Worm (Caenorhabditis elegans) whole organism, L3 larva: ENCODE results near the gene cox-6C.

ENCODE experiments used
- fos-1 ChIP-seq: fragments of 150-350 bp; optimal IDR thresholded peaks from 2 replicates; lab custom pipeline; 2014; ENCODE audit warnings: missing biosample characterization, missing genetic modification characterization
- jun-1 ChIP-seq: fragments of 150-350 bp; optimal IDR thresholded peaks from 2 replicates; lab custom pipeline; 2014; ENCODE audit warnings: missing biosample characterization, missing genetic modification reagents, missing genetic modification characterization
- nhr-237 ChIP-seq: fragments of 150-350 bp; optimal IDR thresholded peaks from 2 replicates; lab custom pipeline; 2014; ENCODE audit warnings: missing biosample characterization, missing genetic modification characterization
- pqm-1 ChIP-seq: fragments of 150-350 bp; optimal IDR thresholded peaks from 2 replicates; lab custom pipeline; 2017; ENCODE audit warnings: missing biosample characterization, missing genetic modification characterization, inconsistent platforms

- TF ChIP-seq nhr-237, result no peak
- no peak for TF ChIP-seq jun-1 (tag; lab: Kevin White, UChicago)
- no peak for TF ChIP-seq fos-1 (tag; lab: Kevin White, UChicago)
- no peak for TF ChIP-seq pqm-1
These were observed 13.1 kb downstream of the cox-6C start for ce11 chrIV:139652-140051.
